Fruit fly (Drosophila melanogaster): ENCODE results near the gene CG42750.

The CG42750 gene

DNA sequence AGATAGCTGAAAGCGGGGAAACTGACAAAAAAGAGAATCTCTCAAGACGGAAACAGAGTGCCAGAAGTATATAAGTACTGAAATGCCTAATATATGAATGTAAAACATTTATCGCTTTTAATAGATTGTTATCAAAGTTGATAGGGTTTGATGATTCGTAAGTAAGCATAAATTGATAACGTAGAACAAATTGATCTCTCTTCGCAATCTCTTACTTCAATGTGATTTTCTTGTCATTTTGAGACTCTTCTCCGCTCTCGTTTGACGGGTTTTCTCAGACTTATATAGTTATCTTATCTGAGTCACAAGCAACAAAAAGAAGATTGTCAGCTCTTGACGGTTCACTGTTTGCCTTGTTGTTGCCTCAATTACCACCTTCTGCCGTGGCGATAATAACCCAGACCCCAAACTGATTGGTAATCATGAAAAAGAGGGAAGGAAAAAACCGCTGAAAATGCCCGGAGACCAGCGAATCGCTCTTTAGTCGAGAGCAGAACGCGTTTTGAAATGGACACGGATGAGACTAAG is 161.3 kb downstream of the CG42750 start, which contains the start of gene CG15152:
CG15152 (plus strand) TSS at position 372 of the 528 bp plus-strand sequence.
- TF ChIP-seq CG33557 (GFP tag; optimal IDR thresholded peaks at IDR 0.05): no peak
- no peak for TF ChIP-seq CTCF (GFP tag; optimal IDR thresholded peaks at IDR 0.05)
- TF ChIP-seq exex (tag; optimal IDR thresholded peaks at IDR 0.05): peak; percentile 92
- peak; percentile 69 for TF ChIP-seq GATAe (GFP tag; conservative IDR thresholded peaks at IDR 0.05)
- TF ChIP-seq sisA (GFP tag; IDR thresholded peaks at IDR 0.05): no peak
- TF ChIP-seq CG6254 (GFP tag; optimal IDR thresholded peaks at IDR 0.05): no peak
- TF ChIP-seq dysf (GFP tag; IDR thresholded peaks at IDR 0.05): no peak
- TF ChIP-seq HLHmδ (GFP tag; optimal IDR thresholded peaks at IDR 0.05): no peak
- no peak for TF ChIP-seq pfk (GFP tag; optimal IDR thresholded peaks at IDR 0.05)
- TF ChIP-seq CG13296 (GFP tag; optimal IDR thresholded peaks at IDR 0.05): no peak
- TF ChIP-seq Meics (GFP tag; optimal IDR thresholded peaks at IDR 0.05): no peak
- TF ChIP-seq Nf-YC (tag; optimal IDR thresholded peaks at IDR 0.05): no peak
- TF ChIP-seq CG34376 (GFP tag; optimal IDR thresholded peaks at IDR 0.05): peak; percentile 72
- no peak for TF ChIP-seq CG14667 (GFP tag; IDR thresholded peaks at IDR 0.05)
- no peak for TF ChIP-seq usp (GFP tag; optimal IDR thresholded peaks at IDR 0.05)
- TF ChIP-seq disco-r (GFP tag; optimal IDR thresholded peaks at IDR 0.05): no peak
- peak; percentile 84 for TF ChIP-seq mirr (GFP tag; optimal IDR thresholded peaks at IDR 0.05)
- TF ChIP-seq tin (GFP tag; optimal IDR thresholded peaks at IDR 0.05): no peak
- peak in 1 of 2 experiments; percentile 43 for TF ChIP-seq Trl (optimal IDR thresholded peaks at IDR 0.05)
- no peak for TF ChIP-seq Trl (GFP tag; optimal IDR thresholded peaks at IDR 0.05)
- no peak for TF ChIP-seq sd (tag; optimal IDR thresholded peaks at IDR 0.05)
- TF ChIP-seq pros (GFP tag; optimal IDR thresholded peaks at IDR 0.05): peak; percentile 61
- no peak for TF ChIP-seq dati (GFP tag; IDR thresholded peaks at IDR 0.05)
- TF ChIP-seq wor (GFP tag; IDR thresholded peaks at IDR 0.05): no peak
- no peak for TF ChIP-seq Sox100B (GFP tag; optimal IDR thresholded peaks at IDR 0.05)
- TF ChIP-seq tup (GFP tag; optimal IDR thresholded peaks at IDR 0.05): no peak
- no peak for TF ChIP-seq az2 (GFP tag; optimal IDR thresholded peaks at IDR 0.05)
- TF ChIP-seq yki (optimal IDR thresholded peaks at IDR 0.05): no peak
- TF ChIP-seq lmd (GFP tag; IDR thresholded peaks at IDR 0.05): no peak
- TF ChIP-seq grn (GFP tag; optimal IDR thresholded peaks at IDR 0.05): peak; percentile 92
- TF ChIP-seq CG8089 (GFP tag; optimal IDR thresholded peaks at IDR 0.05): no peak
- no peak for TF ChIP-seq CG11247 (GFP tag; IDR thresholded peaks at IDR 0.05)
- no peak for TF ChIP-seq CG5953 (GFP tag; IDR thresholded peaks at IDR 0.05)
- no peak for TF ChIP-seq CG1832 (GFP tag; optimal IDR thresholded peaks at IDR 0.05)
- TF ChIP-seq Lim3 (GFP tag; IDR thresholded peaks at IDR 0.05): 0 out of 2 replicates have a peak, but pooled peaks have one; percentile 10
- no peak for TF ChIP-seq Usf (GFP tag; optimal IDR thresholded peaks at IDR 0.05)
- TF ChIP-seq sug (tag; optimal IDR thresholded peaks at IDR 0.05): peak; percentile 79
- TF ChIP-seq twi (tag; optimal IDR thresholded peaks at IDR 0.05): no peak
- no peak for TF ChIP-seq Oli (tag; optimal IDR thresholded peaks at IDR 0.05)
- peak; percentile 13 for TF ChIP-seq lab (GFP tag; optimal IDR thresholded peaks at IDR 0.05)
- TF ChIP-seq sob (GFP tag; IDR thresholded peaks at IDR 0.05): no peak
- TF ChIP-seq CG18262 (tag; optimal IDR thresholded peaks at IDR 0.05): no peak
- TF ChIP-seq CG18011 (GFP tag; optimal IDR thresholded peaks at IDR 0.05): no peak
- no peak for TF ChIP-seq CG18599 (GFP tag; optimal IDR thresholded peaks at IDR 0.05)
- TF ChIP-seq CG7987 (GFP tag; optimal IDR thresholded peaks at IDR 0.05): no peak

Measured in whole organism, embryonic.